Fruit fly (Drosophila melanogaster) whole organism, embryonic: ENCODE results near the gene CG31245.

Experiments
- Atf3 ChIP-seq: fragments of 200-800 bp; sonication (Bioruptor generic); optimal IDR thresholded peaks from 3 replicates; lab custom pipeline; 2016; ENCODE audit warnings: missing biosample characterization, missing genetic modification characterization
- BEAF-32 ChIP-seq: fragments of 200-800 bp; sonication (Bioruptor generic); optimal IDR thresholded peaks from 3 replicates; lab custom pipeline; 2017; ENCODE audit warnings: missing biosample characterization, missing genetic modification characterization, mild to moderate bottlenecking, moderate library complexity, missing genetic modification reagents
- BtbVII ChIP-seq: fragments of 200-800 bp; sonication (Bioruptor generic); optimal IDR thresholded peaks from 3 replicates; lab custom pipeline; 2017; ENCODE audit warnings: missing biosample characterization, mild to moderate bottlenecking, missing genetic modification characterization
- CG10209 ChIP-seq: fragments of 200-800 bp; sonication (Bioruptor generic); optimal IDR thresholded peaks from 3 replicates; lab custom pipeline; 2017; ENCODE audit warnings: missing biosample characterization, mild to moderate bottlenecking, missing genetic modification characterization, missing genetic modification reagents
- CG11085 ChIP-seq: fragments of 200-800 bp; sonication (Bioruptor generic); IDR thresholded peaks from 2 replicates; pipeline ENCODE4 v1.3.6; 2022; ENCODE audit warnings: missing biosample characterization, missing genetic modification characterization
- CG11093 ChIP-seq: fragments of 200-800 bp; sonication (Bioruptor generic); IDR thresholded peaks from 3 replicates; pipeline ENCODE4 v1.3.6; 2022; ENCODE audit warnings: missing biosample characterization, missing genetic modification characterization
- CG12219 ChIP-seq: fragments of 200-800 bp; sonication (Bioruptor generic); optimal IDR thresholded peaks from 3 replicates; lab custom pipeline; 2018; ENCODE audit warnings: missing biosample characterization, mild to moderate bottlenecking, missing genetic modification characterization
- CG12391 ChIP-seq: fragments of 200-800 bp; sonication (Bioruptor generic); optimal IDR thresholded peaks from 3 replicates; lab custom pipeline; 2018; ENCODE audit warnings: missing biosample characterization, mild to moderate bottlenecking, missing genetic modification characterization, moderate library complexity
- CG12659 ChIP-seq: fragments of 200-800 bp; sonication (Bioruptor generic); optimal IDR thresholded peaks from 3 replicates; lab custom pipeline; 2017; ENCODE audit warnings: mild to moderate bottlenecking, missing biosample characterization, missing genetic modification reagents, missing genetic modification characterization
- CG12769 ChIP-seq: fragments of 200-800 bp; sonication (Bioruptor generic); optimal IDR thresholded peaks from 2 replicates; lab custom pipeline; 2019; ENCODE audit warnings: missing biosample characterization, mild to moderate bottlenecking, missing genetic modification characterization, moderate library complexity
- CG14860 ChIP-seq: fragments of 200-800 bp; sonication (Bioruptor generic); IDR thresholded peaks from 3 replicates; pipeline ENCODE4 v1.3.6; 2022; ENCODE audit warnings: missing biosample characterization, missing genetic modification characterization; ENCODE audit not compliant: partially characterized antibody
- CG15269 ChIP-seq: fragments of 200-800 bp; sonication (Bioruptor generic); optimal IDR thresholded peaks from 2 replicates; lab custom pipeline; 2018; ENCODE audit warnings: missing biosample characterization, mild to moderate bottlenecking, missing genetic modification characterization, moderate library complexity
- CG2202 ChIP-seq: fragments of 200-800 bp; sonication (Bioruptor generic); optimal IDR thresholded peaks from 2 replicates; lab custom pipeline; 2018; ENCODE audit warnings: missing biosample characterization, mild to moderate bottlenecking, missing genetic modification characterization
- CG34224 ChIP-seq: fragments of 200-800 bp; sonication (Bioruptor generic); IDR thresholded peaks from 3 replicates; pipeline ENCODE4 v1.3.6; 2022; ENCODE audit warnings: missing biosample characterization, missing genetic modification characterization; ENCODE audit not compliant: partially characterized antibody
- CG34376 ChIP-seq: fragments of 200-800 bp; sonication (Bioruptor generic); optimal IDR thresholded peaks from 2 replicates; lab custom pipeline; 2018; ENCODE audit warnings: missing biosample characterization, mild to moderate bottlenecking, missing genetic modification characterization
- CG3847 ChIP-seq: fragments of 200-800 bp; sonication (Bioruptor generic); IDR thresholded peaks from 2 replicates; pipeline ENCODE4 v1.3.6; 2022; ENCODE audit warnings: missing biosample characterization, missing genetic modification characterization
- CG7357 ChIP-seq: fragments of 200-800 bp; sonication (Bioruptor generic); IDR thresholded peaks from 3 replicates; pipeline ENCODE4 v1.3.6; 2022; ENCODE audit warnings: missing biosample characterization, missing genetic modification characterization
- CG7372 ChIP-seq: fragments of 200-800 bp; sonication (Bioruptor generic); IDR thresholded peaks from 2 replicates; pipeline ENCODE4 v1.3.6; 2022; ENCODE audit warnings: missing biosample characterization, missing genetic modification characterization
- CG9876 ChIP-seq: fragments of 200-800 bp; sonication (Bioruptor generic); optimal IDR thresholded peaks from 2 replicates; lab custom pipeline; 2016; ENCODE audit warnings: missing biosample characterization, missing genetic modification characterization
- CkIIα-i1 ChIP-seq: fragments of 200-800 bp; sonication (Bioruptor generic); IDR thresholded peaks from 2 replicates; pipeline ENCODE4 v1.3.6; 2022; ENCODE audit warnings: missing biosample characterization, missing genetic modification characterization
- D19A ChIP-seq: fragments of 200-800 bp; optimal IDR thresholded peaks from 3 replicates; lab custom pipeline; 2019; ENCODE audit warnings: missing biosample characterization, mild to moderate bottlenecking, missing genetic modification characterization, moderate library complexity
- Ets97D ChIP-seq: fragments of 200-800 bp; sonication (Bioruptor generic); optimal IDR thresholded peaks from 3 replicates; lab custom pipeline; 2016; ENCODE audit warnings: missing biosample characterization, missing genetic modification characterization
- Fer2 ChIP-seq: fragments of 200-800 bp; sonication (Bioruptor generic); optimal IDR thresholded peaks from 2 replicates; lab custom pipeline; 2018; ENCODE audit warnings: missing biosample characterization, mild to moderate bottlenecking, missing genetic modification characterization, moderate library complexity
- GATAe ChIP-seq: fragments of 200-800 bp; sonication (Bioruptor generic); conservative IDR thresholded peaks from 2 replicates; pipeline ENCODE4 v1.3.6; 2022; ENCODE audit warnings: missing biosample characterization, missing genetic modification characterization
- HmgD ChIP-seq: fragments of 200-800 bp; sonication (Bioruptor generic); optimal IDR thresholded peaks from 3 replicates; lab custom pipeline; 2016; ENCODE audit warnings: missing biosample characterization, missing genetic modification characterization
- HmgZ ChIP-seq: fragments of 200-800 bp; sonication (Bioruptor generic); optimal IDR thresholded peaks from 2 replicates; lab custom pipeline; 2018; ENCODE audit warnings: missing biosample characterization, mild to moderate bottlenecking, missing genetic modification characterization
- Lhr ChIP-seq: fragments of 200-800 bp; sonication (Bioruptor generic); optimal IDR thresholded peaks from 3 replicates; lab custom pipeline; 2017; ENCODE audit warnings: mild to moderate bottlenecking, missing biosample characterization, missing genetic modification reagents, missing genetic modification characterization
- Lim3 ChIP-seq: fragments of 200-800 bp; sonication (Bioruptor generic); IDR thresholded peaks from 2 replicates; pipeline ENCODE4 v1.3.6; 2022; ENCODE audit warnings: missing biosample characterization, missing genetic modification characterization
- MTF-1 ChIP-seq: fragments of 200-800 bp; sonication (Bioruptor generic); optimal IDR thresholded peaks from 2 replicates; lab custom pipeline; 2018; ENCODE audit warnings: missing biosample characterization, mild to moderate bottlenecking, missing genetic modification characterization, borderline replicate concordance
- Nf-YB ChIP-seq: fragments of 200-800 bp; sonication (Bioruptor generic); optimal IDR thresholded peaks from 3 replicates; lab custom pipeline; 2019; ENCODE audit warnings: missing biosample characterization, mild to moderate bottlenecking, missing genetic modification characterization, moderate library complexity
- Oli ChIP-seq: fragments of 200-800 bp; sonication (Bioruptor generic); optimal IDR thresholded peaks from 2 replicates; lab custom pipeline; 2018; ENCODE audit warnings: missing biosample characterization, mild to moderate bottlenecking, missing genetic modification characterization, moderate library complexity
- Trl ChIP-seq, 3 experiments: fragments of >200 bp in 2 of 3; fragments of 200-800 bp in 1 of 3; sonication (Bioruptor generic) in 1 of 3; optimal IDR thresholded peaks; 2 replicates in 1 of 3; 3 replicates in 2 of 3; lab custom pipeline; 2016 to 2017; ENCODE audit warnings: missing biosample characterization in 1 of 3, missing genetic modification characterization in 1 of 3
- YL-1 ChIP-seq: fragments of 200-800 bp; sonication (Bioruptor generic); optimal IDR thresholded peaks from 3 replicates; lab custom pipeline; 2017; ENCODE audit warnings: missing biosample characterization, mild to moderate bottlenecking, missing genetic modification characterization
- al ChIP-seq: fragments of 200-800 bp; sonication (Bioruptor generic); IDR thresholded peaks from 2 replicates; pipeline ENCODE4 v1.3.6; 2022; ENCODE audit warnings: missing biosample characterization, missing genetic modification characterization
- ato ChIP-seq: fragments of 200-800 bp; sonication (Bioruptor generic); IDR thresholded peaks from 2 replicates; pipeline ENCODE4 v1.3.6; 2022; ENCODE audit warnings: missing biosample characterization, missing genetic modification characterization; ENCODE audit not compliant: partially characterized antibody
- bcd ChIP-seq: fragments of 200-800 bp; sonication (Bioruptor generic); optimal IDR thresholded peaks from 2 replicates; lab custom pipeline; 2017; ENCODE audit warnings: missing biosample characterization, mild to moderate bottlenecking, missing genetic modification characterization
- dan ChIP-seq: fragments of 200-800 bp; sonication (Bioruptor generic); IDR thresholded peaks from 2 replicates; pipeline ENCODE4 v1.3.6; 2022; ENCODE audit warnings: missing biosample characterization, missing genetic modification characterization
- dimm ChIP-seq: fragments of 200-800 bp; sonication (Bioruptor generic); IDR thresholded peaks from 2 replicates; pipeline ENCODE4 v1.3.6; 2022; ENCODE audit warnings: missing biosample characterization, missing genetic modification characterization
- dmrt99B ChIP-seq: fragments of 200-800 bp; sonication (Bioruptor generic); optimal IDR thresholded peaks from 2 replicates; lab custom pipeline; 2018; ENCODE audit warnings: missing biosample characterization, mild to moderate bottlenecking, missing genetic modification characterization, moderate library complexity
- fd96Cb ChIP-seq: fragments of 200-800 bp; sonication (Bioruptor generic); optimal IDR thresholded peaks from 2 replicates; lab custom pipeline; 2018; ENCODE audit warnings: missing biosample characterization, mild to moderate bottlenecking, missing genetic modification characterization, moderate library complexity
- hbn ChIP-seq: fragments of 200-800 bp; sonication (Bioruptor generic); IDR thresholded peaks from 2 replicates; pipeline ENCODE4 v1.3.6; 2022; ENCODE audit warnings: missing biosample characterization, missing genetic modification characterization; ENCODE audit not compliant: partially characterized antibody
- onecut ChIP-seq: fragments of 200-800 bp; sonication (Bioruptor generic); IDR thresholded peaks from 2 replicates; pipeline ENCODE4 v1.3.6; 2022; ENCODE audit warnings: missing biosample characterization, missing genetic modification characterization
- pfk ChIP-seq: fragments of 200-800 bp; sonication (Bioruptor generic); optimal IDR thresholded peaks from 2 replicates; lab custom pipeline; 2018; ENCODE audit warnings: missing biosample characterization, mild to moderate bottlenecking, missing genetic modification characterization, moderate library complexity
- pnt ChIP-seq: fragments of 200-800 bp; sonication (Bioruptor generic); optimal IDR thresholded peaks from 3 replicates; lab custom pipeline; 2016; ENCODE audit warnings: missing biosample characterization, missing genetic modification characterization
- schlank ChIP-seq: fragments of 200-800 bp; sonication (Bioruptor generic); optimal IDR thresholded peaks from 2 replicates; lab custom pipeline; 2018; ENCODE audit warnings: missing biosample characterization, mild to moderate bottlenecking, missing genetic modification characterization
- tin ChIP-seq: fragments of 200-800 bp; sonication (Bioruptor generic); optimal IDR thresholded peaks from 3 replicates; lab custom pipeline; 2016; ENCODE audit warnings: missing biosample characterization, missing genetic modification characterization
- toy ChIP-seq: fragments of 200-800 bp; sonication (Bioruptor generic); IDR thresholded peaks from 2 replicates; pipeline ENCODE4 v1.3.6; 2022; ENCODE audit warnings: missing biosample characterization, missing genetic modification characterization
- trh ChIP-seq: fragments of 200-800 bp; sonication (Bioruptor generic); optimal IDR thresholded peaks from 2 replicates; lab custom pipeline; 2016; ENCODE audit warnings: missing biosample characterization, missing genetic modification characterization
- zen2 ChIP-seq: fragments of 200-800 bp; sonication (Bioruptor generic); IDR thresholded peaks from 3 replicates; pipeline ENCODE4 v1.3.6; 2022; ENCODE audit warnings: missing biosample characterization, missing genetic modification characterization; ENCODE audit not compliant: partially characterized antibody

CG31245 gene

dm6 chr3R:19403096-19403515, 26.1 kb upstream of the CG31245 start, which contains the start of the genes Ino80 and Aptx (continued):
- TF ChIP-seq hbn (peak; percentile 82), CG11093 (GFP tag; lab: Robert Waterston, UW) (peak; percentile 90), CG15269 (peak; percentile 92), CG34376 (peak; percentile 73), CG3847 (GFP tag; lab: Robert Waterston, UW) (peak; percentile 97), CG12391 (peak; percentile 96), pfk (GFP tag; lab: Kevin White, UChicago) (peak; percentile 12), GATAe (GFP tag; lab: Robert Waterston, UW) (peak; percentile 76; the same call in 1 of the 2 replicates), CG34224 (GFP tag; lab: Robert Waterston, UW) (peak; percentile 86), Trl (optimal IDR thresholded peaks at IDR 0.05; lab: Kevin White, UChicago) (no peak), Trl (GFP tag; optimal IDR thresholded peaks at IDR 0.05; lab: Kevin White, UChicago) (peak; percentile 95), ato (GFP tag; lab: Robert Waterston, UW) (peak; percentile 92), CG7372 (peak; percentile 96), Fer2 (tag; lab: Kevin White, UChicago) (peak; percentile 88), pnt (GFP tag; lab: Kevin White, UChicago) (peak; percentile 92), HmgZ (tag; lab: Kevin White, UChicago) (peak; percentile 94), HmgD (GFP tag; lab: Kevin White, UChicago) (peak; percentile 50), fd96Cb (tag; lab: Kevin White, UChicago) (peak; percentile 93), YL-1 (GFP tag; lab: Kevin White, UChicago) (peak; percentile 78), bcd (GFP tag; lab: Kevin White, UChicago) (peak; percentile 93), Lim3 (GFP tag; lab: Robert Waterston, UW) (peak; percentile 75), tin (peak; percentile 96), toy (GFP tag; lab: Robert Waterston, UW) (peak; percentile 77; the same call in 1 of the 2 replicates), CG12659 (peak; percentile 95), Oli (peak; percentile 92), Lhr (GFP tag; lab: Kevin White, UChicago) (peak; percentile 83), CG10209 (GFP tag; lab: Kevin White, UChicago) (peak; percentile 92), dan (peak; percentile 71; the same call in 1 of the 2 replicates), CG2202 (tag; lab: Kevin White, UChicago) (peak; percentile 86), Nf-YB (GFP tag; lab: Kevin White, UChicago) (peak; percentile 76), al (GFP tag; lab: Robert Waterston, UW) (peak; percentile 93), CG11085 (GFP tag; lab: Robert Waterston, UW) (peak; percentile 90), CkIIα-i1 (GFP tag; lab: Robert Waterston, UW) (0 out of 2 replicates have a peak, but pooled peaks have one; percentile 42), BtbVII (peak; percentile 74), D19A (tag; lab: Kevin White, UChicago) (peak; percentile 83), MTF-1 (GFP tag; lab: Kevin White, UChicago) (peak; percentile 78), CG7357 (GFP tag; lab: Robert Waterston, UW) (peak; percentile 86), Ets97D (GFP tag; lab: Kevin White, UChicago) (peak; percentile 89), zen2 (GFP tag; lab: Robert Waterston, UW) (peak; percentile 82), dimm (GFP tag; lab: Robert Waterston, UW) (peak; percentile 78), CG9876 (GFP tag; lab: Kevin White, UChicago) (peak; percentile 86), CG12769 (tag; lab: Kevin White, UChicago) (peak; percentile 89), CG12219 (peak; percentile 73), CG14860 (GFP tag; lab: Robert Waterston, UW) (peak; percentile 93), dmrt99B (no peak), BEAF-32 (GFP tag; lab: Kevin White, UChicago) (peak; percentile 97), onecut (GFP tag; lab: Robert Waterston, UW) (peak; percentile 70), Atf3 (GFP tag; lab: Kevin White, UChicago) (peak; percentile 91), trh (GFP tag; lab: Kevin White, UChicago) (peak; percentile 90), schlank (tag; lab: Kevin White, UChicago) (peak; percentile 59)
